Fruit fly (Drosophila melanogaster) whole organism: ENCODE measurements around the gene tadr.

Experiments used
- CG8478 ChIP-seq: fragments of >200 bp; optimal IDR thresholded peaks from 2 replicates; lab custom pipeline; 2018; ENCODE audit warnings: inconsistent platforms
- psq ChIP-seq: fragments of >200 bp; optimal IDR thresholded peaks from 2 replicates; lab custom pipeline; 2017
- usp ChIP-seq: fragments of >200 bp; optimal IDR thresholded peaks from 2 replicates; lab custom pipeline; 2017; ENCODE audit warnings: missing biosample characterization, missing genetic modification characterization, mixed read lengths

- TF ChIP-seq CG8478 (lab: Kevin White, UChicago): no peak
- no peak for TF ChIP-seq usp (GFP tag; lab: Kevin White, UChicago)
- no peak for TF ChIP-seq psq
These were observed 9.1 kb downstream of the tadr start, which contains the start of gene CG33510 for dm6 chr2L:21084268-21084667.
